Fruit fly (Drosophila melanogaster) ovary, adult (tissue): ENCODE measurements around the gene CG43935.

Experiments
- CG17801 ChIP-seq: fragments of 200-800 bp; optimal IDR thresholded peaks from 2 replicates; lab custom pipeline; 2019; ENCODE audit warnings: missing biosample characterization, mild to moderate bottlenecking, missing genetic modification characterization, moderate library complexity; ENCODE audit not compliant: partially characterized antibody

CG43935 gene

DNA sequence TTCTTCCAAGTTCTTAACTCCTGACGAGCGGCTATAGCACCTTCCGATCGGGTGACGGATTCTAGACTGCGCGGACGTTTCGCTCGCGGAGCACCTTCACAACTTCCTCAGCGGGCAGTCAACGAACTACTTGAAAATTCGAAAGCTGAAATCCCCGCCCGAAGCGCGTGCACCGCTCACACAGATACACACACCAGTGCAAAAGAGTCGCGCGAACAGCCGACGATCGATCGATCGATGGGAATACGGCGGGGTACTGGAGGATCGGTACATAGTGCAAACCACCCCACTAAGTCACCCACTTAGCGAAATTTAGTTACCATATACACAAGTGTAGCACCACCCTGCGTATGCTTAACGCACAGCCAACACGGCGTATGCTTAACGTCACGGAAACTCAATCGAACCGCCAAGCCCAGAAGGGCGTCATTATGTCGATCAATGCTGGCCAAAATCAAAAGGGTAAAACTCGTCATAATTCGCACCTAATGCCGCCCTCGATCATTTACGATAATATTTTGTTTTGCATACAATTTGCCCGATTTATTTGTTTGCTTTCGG is 41.0 kb downstream of the CG43935 start, which contains the start of gene CAH9:
TSS of gene CAH9 (minus strand) at position 51 of the 561 bp plus-strand sequence.
- no peak for TF ChIP-seq CG17801 (GFP tag; lab: Kevin White, UChicago)

DNA sequence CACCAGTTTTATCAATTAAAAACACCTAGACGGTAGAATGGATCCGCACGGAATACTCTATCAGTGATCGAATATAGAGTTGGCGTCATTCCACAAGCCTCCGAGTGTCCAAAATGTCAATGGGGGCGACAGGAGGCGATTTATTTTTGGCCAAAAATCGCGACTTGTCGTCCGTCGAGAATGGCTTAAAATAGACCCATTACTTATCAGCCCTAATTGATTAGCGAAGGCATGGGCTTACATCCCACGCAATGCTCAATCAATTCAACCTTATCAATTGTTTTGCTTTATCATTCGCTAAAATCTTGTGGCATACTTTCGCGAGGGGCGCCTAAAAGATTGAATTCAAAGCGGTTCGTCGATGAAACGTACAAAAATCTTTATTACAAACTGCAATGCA is 42.9 kb downstream of the CG43935 start:
- TF ChIP-seq CG17801 (GFP tag; lab: Kevin White, UChicago): no peak

DNA sequence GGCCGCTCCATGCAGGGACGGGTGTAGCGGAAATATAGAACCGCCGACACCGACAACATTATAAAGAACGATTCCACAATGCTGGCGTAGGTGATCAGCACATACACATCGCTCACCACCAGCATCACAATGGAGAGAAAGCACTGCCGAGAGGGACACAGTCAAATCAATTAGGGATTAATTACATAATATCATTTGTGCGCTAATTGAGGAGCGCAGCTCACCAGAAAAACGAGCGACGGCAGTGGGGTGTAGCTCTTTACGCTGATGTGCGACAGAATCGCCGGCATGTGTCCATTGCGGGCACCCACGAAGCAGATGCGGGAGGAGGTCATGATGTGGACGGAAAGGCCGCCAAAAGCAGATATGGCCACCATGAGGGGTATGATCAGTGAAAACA is 44.2 kb downstream of the CG43935 start:
- no peak for TF ChIP-seq CG17801 (GFP tag; lab: Kevin White, UChicago)

DNA sequence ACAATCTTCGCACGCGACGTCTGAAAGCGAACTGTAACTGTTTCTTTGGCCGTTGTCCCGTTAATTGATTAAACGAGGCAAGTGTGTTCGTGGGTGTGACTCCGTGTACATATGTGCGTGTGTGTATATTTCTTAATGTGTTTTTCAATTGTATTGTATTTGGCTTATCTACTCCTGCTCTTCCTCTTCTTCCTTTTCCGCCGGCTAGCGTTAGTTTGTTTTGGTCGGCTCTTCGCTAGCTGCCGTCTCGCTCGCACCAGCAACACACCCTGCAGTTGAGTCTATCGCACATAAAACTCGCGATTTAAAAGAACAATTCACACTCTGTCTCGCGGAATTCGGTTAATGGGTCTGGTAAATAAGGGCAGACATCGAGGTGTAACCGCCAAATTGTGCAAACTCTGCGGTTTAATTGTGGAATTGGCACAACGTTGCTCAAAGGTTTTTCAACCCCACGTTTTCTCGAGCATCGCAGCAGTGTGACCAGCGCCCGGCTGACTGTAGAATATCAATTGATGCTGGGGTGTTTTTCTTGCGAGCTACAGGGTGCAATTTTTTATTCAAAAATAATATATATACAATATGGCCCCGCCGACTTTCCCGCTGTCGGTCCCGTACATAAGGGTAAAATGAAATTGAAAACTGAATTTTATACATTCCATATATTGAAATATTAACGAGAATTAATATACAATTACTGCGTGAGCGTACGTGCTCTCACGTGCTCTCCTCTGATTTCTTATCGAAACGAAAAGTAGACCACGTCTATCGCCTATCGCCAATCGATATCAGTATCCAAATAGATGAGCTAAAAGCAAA is 46.8 kb downstream of the CG43935 start, which contains the start of the genes gb and CG5815:
TSS of gene gb (minus strand) at position 487 of the 819 bp plus-strand sequence.
TSS of gene CG5815 (plus strand) at position 783 of the 819 bp plus-strand sequence.
- peak; percentile 93 for TF ChIP-seq CG17801 (GFP tag; lab: Kevin White, UChicago)
